Fruit fly (Drosophila melanogaster): Measurements from ENCODE around the gene CG11147.

dm6 chr2L:5720407-5721228, 20.4 kb downstream of the CG11147 start, which contains the start of the genes CG11149 and sip1:
- TF ChIP-seq Myc (optimal IDR thresholded peaks at IDR 0.05) (no peak), psq (optimal IDR thresholded peaks at IDR 0.05) (no peak), Sin3A (optimal IDR thresholded peaks at IDR 0.05) (no peak), h (optimal IDR thresholded peaks at IDR 0.05) (no peak), ttk (optimal IDR thresholded peaks at IDR 0.05) (no peak), insv (optimal IDR thresholded peaks at IDR 0.05) (no peak)
